Worm (Caenorhabditis elegans) whole organism, L1 larva: ENCODE data around the gene C30H6.8.

ENCODE experiments used
- ama-1 ChIP-seq: fragments of 150-350 bp; optimal IDR thresholded peaks from 2 replicates; lab custom pipeline; 2014
- egl-27 ChIP-seq, 2 experiments: fragments of 150-350 bp in 1 of 2; sonication (generic microtip); optimal IDR thresholded peaks; 3 replicates each; lab custom pipeline; 2017 to 2018; ENCODE audit warnings: missing biosample characterization in 2 of 2, missing genetic modification characterization in 2 of 2, missing genetic modification reagents in 2 of 2
- hlh-4 ChIP-seq: sonication (generic microtip); optimal IDR thresholded peaks from 2 replicates; lab custom pipeline; 2016; ENCODE audit warnings: mild to moderate bottlenecking, missing genetic modification characterization, missing compliant biosample characterization
- lin-35 ChIP-seq, 2 experiments: fragments of 150-350 bp; optimal IDR thresholded peaks; 2 replicates each; lab custom pipeline; 2014; ENCODE audit warnings: missing biosample characterization in 2 of 2, missing genetic modification characterization in 2 of 2, missing genetic modification reagents in 2 of 2
- lsy-2 ChIP-seq, 2 experiments: fragments of 150-350 bp; optimal IDR thresholded peaks; 2 replicates each; lab custom pipeline; 2014; ENCODE audit warnings: missing biosample characterization in 2 of 2, missing genetic modification characterization in 2 of 2
- mep-1 ChIP-seq: fragments of 150-350 bp; optimal IDR thresholded peaks from 2 replicates; lab custom pipeline; 2014; ENCODE audit warnings: missing biosample characterization, missing genetic modification characterization
- nhr-12 ChIP-seq: sonication (generic microtip); optimal IDR thresholded peaks from 2 replicates; lab custom pipeline; 2017; ENCODE audit warnings: missing biosample characterization, missing genetic modification characterization
- nhr-76 ChIP-seq: sonication (generic microtip); optimal IDR thresholded peaks from 2 replicates; lab custom pipeline; 2017; ENCODE audit warnings: missing biosample characterization, missing genetic modification characterization
- sptf-1 ChIP-seq: fragments of 150-350 bp; optimal IDR thresholded peaks from 2 replicates; lab custom pipeline; 2014; ENCODE audit warnings: missing biosample characterization, missing genetic modification characterization
- tbx-2 ChIP-seq: sonication (generic microtip); optimal IDR thresholded peaks from 2 replicates; lab custom pipeline; 2016; ENCODE audit warnings: missing genetic modification characterization, missing compliant biosample characterization
- unc-62 ChIP-seq: fragments of 150-350 bp; optimal IDR thresholded peaks from 2 replicates; lab custom pipeline; 2014; ENCODE audit warnings: missing biosample characterization, missing genetic modification reagents, missing genetic modification characterization
- zag-1 ChIP-seq: fragments of 150-350 bp; optimal IDR thresholded peaks from 2 replicates; lab custom pipeline; 2014; ENCODE audit warnings: missing biosample characterization, missing genetic modification characterization

ce11 chrIV:17407025-17407424, 24.9 kb downstream of the C30H6.8 start, which contains the start of gene T02D1.7:
- TF ChIP-seq egl-27 (tag; optimal IDR thresholded peaks at IDR 0.05; lab: Kevin White, UChicago) = no peak
- TF ChIP-seq hlh-4 = no peak
- TF ChIP-seq nhr-12 = no peak
- no peak for TF ChIP-seq tbx-2 (tag; lab: Kevin White, UChicago)
- TF ChIP-seq ama-1 = no peak
- TF ChIP-seq lsy-2 (tag; optimal IDR thresholded peaks at IDR 0.05; lab: Kevin White, UChicago) = no peak
- TF ChIP-seq nhr-76 (tag; lab: Kevin White, UChicago) = no peak
- TF ChIP-seq lin-35 (GFP tag; optimal IDR thresholded peaks at IDR 0.05; lab: Kevin White, UChicago) = no peak
- no peak for TF ChIP-seq zag-1 (tag; lab: Kevin White, UChicago)
- no peak for TF ChIP-seq unc-62 (GFP tag; lab: Kevin White, UChicago)
- no peak for TF ChIP-seq mep-1 (tag; lab: Kevin White, UChicago)
- no peak for TF ChIP-seq sptf-1 (tag; lab: Kevin White, UChicago)
